Fruit fly (Drosophila melanogaster): ENCODE measurements around the gene CG15429.

- TF ChIP-seq Dll (optimal IDR thresholded peaks at IDR 0.05) (no peak), psq (optimal IDR thresholded peaks at IDR 0.05) (no peak), EcR (GFP tag; optimal IDR thresholded peaks at IDR 0.05) (no peak), usp (GFP tag; optimal IDR thresholded peaks at IDR 0.05) (no peak), CG8478 (optimal IDR thresholded peaks at IDR 0.05) (no peak), pan (optimal IDR thresholded peaks at IDR 0.05) (no peak)
These were observed 34.9 kb upstream of the CG15429 start for dm6 chr2L:4317910-4318309.
